Worm (Caenorhabditis elegans) whole organism, young adult: ENCODE measurements around the gene cbp-2.

Experiments
- B0261.1 ChIP-seq: sonication (generic microtip); optimal IDR thresholded peaks from 2 replicates; lab custom pipeline; 2016; ENCODE audit warnings: mild to moderate bottlenecking, missing genetic modification characterization, moderate library complexity, missing compliant biosample characterization
- B0336.3 ChIP-seq: fragments of 200-800 bp; sonication (Bioruptor generic); IDR thresholded peaks from 2 replicates; pipeline ENCODE4 v1.3.6; 2022; ENCODE audit warnings: missing genetic modification characterization, missing compliant biosample characterization
- C06A6.2 ChIP-seq: fragments of 200-800 bp; sonication (Bioruptor generic); conservative IDR thresholded peaks from 2 replicates; pipeline ENCODE4 v1.3.6; 2022; ENCODE audit warnings: missing genetic modification characterization, missing compliant biosample characterization
- C17E4.6 ChIP-seq: fragments of 200-800 bp; sonication (Bioruptor generic); IDR thresholded peaks from 2 replicates; pipeline ENCODE4 v1.3.6; 2022; ENCODE audit warnings: missing genetic modification reagents, missing genetic modification characterization, missing compliant biosample characterization
- F33H1.4 ChIP-seq: fragments of 200-800 bp; sonication (Bioruptor generic); IDR thresholded peaks from 2 replicates; pipeline ENCODE4 v1.3.6; 2022; ENCODE audit warnings: missing genetic modification reagents, missing genetic modification characterization, missing compliant biosample characterization
- F37B4.10 ChIP-seq: fragments of 200-800 bp; sonication (Bioruptor generic); IDR thresholded peaks from 2 replicates; pipeline ENCODE4 v1.3.6; 2022; ENCODE audit warnings: missing genetic modification characterization, missing compliant biosample characterization
- F39B2.1 ChIP-seq: fragments of 200-800 bp; sonication (Bioruptor generic); IDR thresholded peaks from 2 replicates; pipeline ENCODE4 v1.3.6; 2022; ENCODE audit warnings: missing genetic modification reagents, missing genetic modification characterization, missing compliant biosample characterization
- F52B5.7 ChIP-seq: sonication (generic microtip); optimal IDR thresholded peaks from 2 replicates; lab custom pipeline; 2016; ENCODE audit warnings: mild to moderate bottlenecking, missing genetic modification characterization, missing compliant biosample characterization
- F57A8.1 ChIP-seq: fragments of 200-800 bp; sonication (Bioruptor generic); optimal IDR thresholded peaks from 2 replicates; lab custom pipeline; 2018; ENCODE audit warnings: mild to moderate bottlenecking, missing genetic modification characterization, moderate library complexity, missing compliant biosample characterization
- K11D2.4 ChIP-seq: fragments of 200-800 bp; sonication (Bioruptor generic); IDR thresholded peaks from 2 replicates; pipeline ENCODE4 v1.3.6; 2022; ENCODE audit warnings: missing genetic modification reagents, missing genetic modification characterization, missing compliant biosample characterization
- T26A5.8 ChIP-seq: sonication (generic microtip); optimal IDR thresholded peaks from 2 replicates; lab custom pipeline; 2016; ENCODE audit warnings: missing genetic modification characterization, missing compliant biosample characterization
- Y56A3A.18 ChIP-seq: fragments of 200-800 bp; sonication (Bioruptor generic); IDR thresholded peaks from 2 replicates; pipeline ENCODE4 v1.3.6; 2022; ENCODE audit warnings: missing genetic modification reagents, missing genetic modification characterization, missing compliant biosample characterization
- Y67H2A.10 ChIP-seq: fragments of 200-800 bp; sonication (Bioruptor generic); conservative IDR thresholded peaks from 2 replicates; pipeline ENCODE4 v1.3.6; 2022; ENCODE audit warnings: missing genetic modification reagents, missing genetic modification characterization, missing compliant biosample characterization
- Y95B8A.8 ChIP-seq: fragments of 200-800 bp; sonication (Bioruptor generic); IDR thresholded peaks from 2 replicates; pipeline ENCODE4 v1.3.6; 2022; ENCODE audit warnings: missing genetic modification reagents, missing genetic modification characterization, missing compliant biosample characterization
- ZK185.1 ChIP-seq: sonication (generic microtip); optimal IDR thresholded peaks from 2 replicates; lab custom pipeline; 2016; ENCODE audit warnings: mild to moderate bottlenecking, missing genetic modification characterization, missing compliant biosample characterization; ENCODE audit not compliant: poor library complexity, severe bottlenecking
- aptf-2 ChIP-seq: fragments of 200-800 bp; sonication (Bioruptor generic); conservative IDR thresholded peaks from 2 replicates; pipeline ENCODE4 v1.3.6; 2022; ENCODE audit warnings: missing genetic modification reagents, missing genetic modification characterization, missing compliant biosample characterization
- atf-7 ChIP-seq: sonication (generic microtip); optimal IDR thresholded peaks from 2 replicates; lab custom pipeline; 2017; ENCODE audit warnings: mild to moderate bottlenecking, missing genetic modification characterization, missing compliant biosample characterization
- attf-3 ChIP-seq: fragments of 200-800 bp; sonication (Bioruptor generic); conservative IDR thresholded peaks from 2 replicates; pipeline ENCODE4 v1.3.6; 2022; ENCODE audit warnings: missing genetic modification reagents, missing genetic modification characterization, missing compliant biosample characterization
- attf-6 ChIP-seq: fragments of 200-800 bp; sonication (Bioruptor generic); IDR thresholded peaks from 2 replicates; pipeline ENCODE4 v1.3.6; 2022; ENCODE audit warnings: missing genetic modification reagents, missing genetic modification characterization, missing compliant biosample characterization
- bed-1 ChIP-seq: fragments of 200-800 bp; sonication (Bioruptor generic); IDR thresholded peaks from 2 replicates; pipeline ENCODE4 v1.3.6; 2022; ENCODE audit warnings: missing genetic modification reagents, missing genetic modification characterization, missing compliant biosample characterization
- ccch-3 ChIP-seq: fragments of 200-800 bp; sonication (Bioruptor generic); optimal IDR thresholded peaks from 2 replicates; lab custom pipeline; 2018; ENCODE audit warnings: mild to moderate bottlenecking, missing genetic modification characterization, missing compliant biosample characterization
- ceh-100 ChIP-seq: fragments of 200-800 bp; sonication (Bioruptor generic); IDR thresholded peaks from 2 replicates; pipeline ENCODE4 v1.3.6; 2022; ENCODE audit warnings: missing genetic modification reagents, missing genetic modification characterization, missing compliant biosample characterization
- ceh-27 ChIP-seq: fragments of 200-800 bp; sonication (Bioruptor generic); optimal IDR thresholded peaks from 2 replicates; lab custom pipeline; 2018; ENCODE audit warnings: mild to moderate bottlenecking, missing genetic modification characterization, moderate library complexity, missing compliant biosample characterization
- ceh-40 ChIP-seq: fragments of 200-800 bp; sonication (Bioruptor generic); IDR thresholded peaks from 2 replicates; pipeline ENCODE4 v1.3.6; 2022; ENCODE audit warnings: missing genetic modification characterization, missing compliant biosample characterization
- ceh-79 ChIP-seq: sonication (generic microtip); optimal IDR thresholded peaks from 2 replicates; lab custom pipeline; 2017; ENCODE audit warnings: mild to moderate bottlenecking, missing genetic modification characterization, missing compliant biosample characterization
- die-1 ChIP-seq: sonication (generic microtip); optimal IDR thresholded peaks from 2 replicates; lab custom pipeline; 2016; ENCODE audit warnings: missing genotype, mild to moderate bottlenecking, missing genetic modification characterization, missing compliant biosample characterization
- dox-1 ChIP-seq: fragments of 200-800 bp; sonication (Bioruptor generic); IDR thresholded peaks from 2 replicates; pipeline ENCODE4 v1.3.6; 2022; ENCODE audit warnings: missing genetic modification reagents, missing genetic modification characterization, missing compliant biosample characterization
- dpl-1 ChIP-seq: fragments of 150-350 bp; optimal IDR thresholded peaks from 2 replicates; lab custom pipeline; 2014; ENCODE audit warnings: missing biosample characterization, missing genetic modification reagents, missing genetic modification characterization
- egl-44 ChIP-seq: fragments of 200-800 bp; sonication (Bioruptor generic); IDR thresholded peaks from 2 replicates; pipeline ENCODE4 v1.3.6; 2022; ENCODE audit warnings: missing genetic modification reagents, missing genetic modification characterization, missing compliant biosample characterization
- ets-4 ChIP-seq: fragments of 200-800 bp; sonication (Bioruptor generic); optimal IDR thresholded peaks from 2 replicates; lab custom pipeline; 2018; ENCODE audit warnings: mild to moderate bottlenecking, missing genetic modification characterization, missing compliant biosample characterization
- hsf-1 ChIP-seq: fragments of 200-800 bp; sonication (Bioruptor generic); IDR thresholded peaks from 2 replicates; pipeline ENCODE4 v1.3.6; 2022; ENCODE audit warnings: missing genetic modification reagents, missing genetic modification characterization, missing compliant biosample characterization
- lag-1 ChIP-seq: fragments of 200-800 bp; sonication (Bioruptor generic); IDR thresholded peaks from 2 replicates; pipeline ENCODE4 v1.3.6; 2022; ENCODE audit warnings: missing genetic modification reagents, missing genetic modification characterization, missing compliant biosample characterization
- let-526 ChIP-seq: fragments of 200-800 bp; sonication (Bioruptor generic); IDR thresholded peaks from 2 replicates; pipeline ENCODE4 v1.3.6; 2022; ENCODE audit warnings: missing genetic modification reagents, missing genetic modification characterization, missing compliant biosample characterization
- lin-40 ChIP-seq: sonication (generic microtip); optimal IDR thresholded peaks from 2 replicates; lab custom pipeline; 2016; ENCODE audit warnings: missing genetic modification characterization, mild to moderate bottlenecking, missing compliant biosample characterization, missing genotype, missing genetic modification reagents
- lir-1 ChIP-seq: fragments of 200-800 bp; sonication (Bioruptor generic); conservative IDR thresholded peaks from 2 replicates; pipeline ENCODE4 v1.3.6; 2022; ENCODE audit warnings: missing genetic modification reagents, missing genetic modification characterization, missing compliant biosample characterization
- madf-6 ChIP-seq: fragments of 200-800 bp; sonication (Bioruptor generic); IDR thresholded peaks from 2 replicates; pipeline ENCODE4 v1.3.6; 2022; ENCODE audit warnings: missing genetic modification reagents, missing genetic modification characterization, missing compliant biosample characterization
- nfyb-1 ChIP-seq: fragments of 200-800 bp; sonication (Bioruptor generic); IDR thresholded peaks from 2 replicates; pipeline ENCODE4 v1.3.6; 2022; ENCODE audit warnings: missing genetic modification reagents, missing genetic modification characterization, missing compliant biosample characterization
- nhr-179 ChIP-seq: sonication (generic microtip); optimal IDR thresholded peaks from 2 replicates; lab custom pipeline; 2016; ENCODE audit warnings: mild to moderate bottlenecking, missing genetic modification characterization, missing compliant biosample characterization
- nhr-27 ChIP-seq: fragments of 200-800 bp; sonication (Bioruptor generic); optimal IDR thresholded peaks from 2 replicates; lab custom pipeline; 2018; ENCODE audit warnings: mild to moderate bottlenecking, missing genetic modification characterization, moderate library complexity, missing compliant biosample characterization
- repo-1 ChIP-seq: sonication (generic microtip); optimal IDR thresholded peaks from 2 replicates; lab custom pipeline; 2017; ENCODE audit warnings: mild to moderate bottlenecking, missing genetic modification characterization, missing compliant biosample characterization
- sea-2 ChIP-seq: fragments of 200-800 bp; sonication (Bioruptor generic); IDR thresholded peaks from 2 replicates; pipeline ENCODE4 v1.3.6; 2022; ENCODE audit warnings: missing genetic modification characterization, missing compliant biosample characterization
- snpc-3.4 ChIP-seq: sonication (generic microtip); optimal IDR thresholded peaks from 2 replicates; lab custom pipeline; 2017; ENCODE audit warnings: missing genetic modification characterization, mild to moderate bottlenecking, missing compliant biosample characterization, antibody characterized with exemption, moderate library complexity, missing genotype, missing genetic modification reagents
- somi-1 ChIP-seq: fragments of 200-800 bp; sonication (Bioruptor generic); optimal IDR thresholded peaks from 2 replicates; lab custom pipeline; 2018; ENCODE audit warnings: mild to moderate bottlenecking, missing genetic modification characterization, missing compliant biosample characterization
- tbp1 ChIP-seq: fragments of 200-800 bp; sonication (Bioruptor generic); optimal IDR thresholded peaks from 2 replicates; lab custom pipeline; 2018; ENCODE audit warnings: mild to moderate bottlenecking, missing genetic modification characterization, missing compliant biosample characterization
- zfh-2 ChIP-seq: fragments of 200-800 bp; sonication (Bioruptor generic); conservative IDR thresholded peaks from 2 replicates; pipeline ENCODE4 v1.3.6; 2022; ENCODE audit warnings: missing genetic modification reagents, missing genetic modification characterization, missing compliant biosample characterization
- zim-3 ChIP-seq: sonication (generic microtip); optimal IDR thresholded peaks from 2 replicates; lab custom pipeline; 2017; ENCODE audit warnings: mild to moderate bottlenecking, missing genetic modification characterization, moderate library complexity, missing compliant biosample characterization
- ztf-22 ChIP-seq: fragments of 200-800 bp; sonication (Bioruptor generic); optimal IDR thresholded peaks from 2 replicates; lab custom pipeline; 2018; ENCODE audit warnings: mild to moderate bottlenecking, missing genetic modification characterization, moderate library complexity, missing compliant biosample characterization
- ztf-28 ChIP-seq: fragments of 200-800 bp; sonication (Bioruptor generic); IDR thresholded peaks from 2 replicates; pipeline ENCODE4 v1.3.6; 2022; ENCODE audit warnings: missing genetic modification reagents, missing genetic modification characterization, missing compliant biosample characterization
- ztf-6 ChIP-seq: fragments of 200-800 bp; sonication (Bioruptor generic); IDR thresholded peaks from 2 replicates; pipeline ENCODE4 v1.3.6; 2022; ENCODE audit warnings: missing genetic modification reagents, missing genetic modification characterization, missing compliant biosample characterization

cbp-2 gene

DNA sequence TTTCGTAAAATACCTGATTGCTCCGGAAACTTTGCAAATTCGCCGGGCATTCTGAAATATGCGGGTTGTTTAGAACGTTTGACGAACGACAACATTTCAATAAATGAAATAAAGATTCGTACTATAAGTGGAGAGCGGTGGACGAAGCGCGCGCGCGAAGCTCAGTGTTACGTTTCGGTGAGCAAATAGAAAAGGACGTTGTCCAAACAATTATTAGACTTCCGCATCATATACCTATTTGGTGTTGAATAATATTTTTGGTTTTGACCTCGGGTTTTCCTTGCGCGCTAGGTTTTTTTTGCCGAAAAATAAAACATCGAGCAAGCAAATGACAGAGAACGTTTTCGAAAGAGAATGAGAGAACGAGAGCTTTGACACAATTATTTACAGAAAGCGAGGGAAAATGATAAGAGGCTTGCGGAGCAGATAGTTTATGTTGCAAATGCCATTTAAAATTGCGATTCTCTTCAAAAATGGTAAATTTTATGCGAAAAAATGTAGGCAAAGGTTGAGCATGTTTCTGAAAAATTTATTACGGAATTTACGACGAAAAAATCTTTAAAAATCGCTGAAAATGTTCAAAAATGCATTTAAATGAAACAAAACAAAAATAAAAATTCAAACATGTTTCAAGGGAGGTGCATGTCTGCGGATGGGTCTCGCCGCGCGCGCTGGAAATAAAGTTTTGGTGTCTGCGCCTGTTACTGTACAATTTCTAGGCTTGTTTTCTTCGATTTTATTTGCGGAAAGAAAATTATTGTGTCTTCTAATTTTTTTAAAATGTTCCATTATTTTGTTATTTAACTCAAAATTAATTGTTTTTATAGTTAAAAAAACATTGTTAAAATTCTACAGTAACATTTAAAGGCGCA lies 12.1 kb upstream of the cbp-2 start, which contains the start of the genes cyld-1 and F40F12.9 (continued):
- no peak for TF ChIP-seq die-1
- TF ChIP-seq F37B4.10 (GFP tag; lab: Robert Waterston, UW), result no peak
- TF ChIP-seq madf-6 (GFP tag; lab: Robert Waterston, UW), result peak; percentile 75
- TF ChIP-seq ets-4 (GFP tag; lab: Kevin White, UChicago), result no peak
- no peak for TF ChIP-seq attf-6 (GFP tag; lab: Robert Waterston, UW)
- no peak for TF ChIP-seq nfyb-1 (GFP tag; lab: Robert Waterston, UW)
- no peak for TF ChIP-seq lag-1 (GFP tag; lab: Robert Waterston, UW)
- TF ChIP-seq let-526 (GFP tag; lab: Robert Waterston, UW), result no peak
- TF ChIP-seq T26A5.8 (tag; lab: Kevin White, UChicago), result no peak
- TF ChIP-seq ceh-100 (GFP tag; lab: Robert Waterston, UW), result no peak
- no peak for TF ChIP-seq sea-2 (GFP tag; lab: Robert Waterston, UW)
- TF ChIP-seq ceh-27 (GFP tag; lab: Kevin White, UChicago), result no peak
- peak; percentile 18 for TF ChIP-seq snpc-3.4 (tag; lab: Kevin White, UChicago)
- TF ChIP-seq attf-3, result no peak
- TF ChIP-seq ztf-6, result no peak
- no peak for TF ChIP-seq dox-1 (GFP tag; lab: Robert Waterston, UW)
- TF ChIP-seq repo-1 (tag; lab: Kevin White, UChicago), result no peak
- no peak for TF ChIP-seq nhr-179 (tag; lab: Kevin White, UChicago)
- no peak for TF ChIP-seq lin-40
- TF ChIP-seq lir-1, result no peak
- TF ChIP-seq hsf-1 (GFP tag; lab: Robert Waterston, UW), result no peak
- no peak for TF ChIP-seq tbp1 (GFP tag; lab: Kevin White, UChicago)
- TF ChIP-seq F52B5.7 (tag; lab: Kevin White, UChicago), result no peak
- TF ChIP-seq ceh-79, result no peak
- no peak for TF ChIP-seq ceh-40 (GFP tag; lab: Robert Waterston, UW)
- no peak for TF ChIP-seq Y56A3A.18
- TF ChIP-seq Y67H2A.10, result no peak
- no peak for TF ChIP-seq somi-1 (GFP tag; lab: Kevin White, UChicago)
- no peak for TF ChIP-seq ztf-28 (GFP tag; lab: Robert Waterston, UW)
- no peak for TF ChIP-seq Y95B8A.8 (GFP tag; lab: Robert Waterston, UW)
- TF ChIP-seq aptf-2 (GFP tag; lab: Robert Waterston, UW), result no peak
- no peak for TF ChIP-seq atf-7 (tag; lab: Kevin White, UChicago)
- no peak for TF ChIP-seq ztf-22 (GFP tag; lab: Kevin White, UChicago)
- TF ChIP-seq bed-1 (GFP tag; lab: Robert Waterston, UW), result no peak
- TF ChIP-seq dpl-1 (GFP tag; lab: Kevin White, UChicago), result no peak
- no peak for TF ChIP-seq C06A6.2 (GFP tag; lab: Robert Waterston, UW)
- peak; percentile 83 for TF ChIP-seq F33H1.4 (GFP tag; lab: Robert Waterston, UW)
- TF ChIP-seq C17E4.6 (GFP tag; lab: Robert Waterston, UW), result no peak
- TF ChIP-seq ccch-3, result no peak
- no peak for TF ChIP-seq F39B2.1
- no peak for TF ChIP-seq zim-3
- TF ChIP-seq zfh-2, result no peak
- TF ChIP-seq egl-44 (GFP tag; lab: Robert Waterston, UW), result no peak
- no peak for TF ChIP-seq nhr-27 (tag; lab: Kevin White, UChicago)
- no peak for TF ChIP-seq F57A8.1
- no peak for TF ChIP-seq B0261.1 (tag; lab: Kevin White, UChicago)
- TF ChIP-seq B0336.3 (GFP tag; lab: Robert Waterston, UW), result no peak
- no peak for TF ChIP-seq K11D2.4
- no peak for TF ChIP-seq ZK185.1 (tag; lab: Kevin White, UChicago)
